Worm (Caenorhabditis elegans): ENCODE data around the gene ZK354.8.
A peak's percentile ranks its signal among the peaks of the same experiment; 100 is the strongest.

- TF ChIP-seq nhr-77 (tag; optimal IDR thresholded peaks at IDR 0.05) (no peak), skn-1 (tag; optimal IDR thresholded peaks at IDR 0.05) (no peak), lin-15B (tag; optimal IDR thresholded peaks at IDR 0.05) (no peak), ceh-28 (tag; optimal IDR thresholded peaks at IDR 0.05) (peak; percentile 24), R02D3.7 (tag; optimal IDR thresholded peaks at IDR 0.05) (no peak), eor-1 (tag; optimal IDR thresholded peaks at IDR 0.05) (no peak), elt-1 (tag; optimal IDR thresholded peaks at IDR 0.05) (no peak), mdl-1 (tag; optimal IDR thresholded peaks at IDR 0.05) (no peak), snpc-4 (tag; optimal IDR thresholded peaks at IDR 0.05) (peak; percentile 95)
Observed at ce11 chrIV:5317106-5317505, 11.2 kb upstream of the ZK354.8 start.
